Fruit fly (Drosophila melanogaster): ENCODE results near the gene colt.

The colt gene

DNA sequence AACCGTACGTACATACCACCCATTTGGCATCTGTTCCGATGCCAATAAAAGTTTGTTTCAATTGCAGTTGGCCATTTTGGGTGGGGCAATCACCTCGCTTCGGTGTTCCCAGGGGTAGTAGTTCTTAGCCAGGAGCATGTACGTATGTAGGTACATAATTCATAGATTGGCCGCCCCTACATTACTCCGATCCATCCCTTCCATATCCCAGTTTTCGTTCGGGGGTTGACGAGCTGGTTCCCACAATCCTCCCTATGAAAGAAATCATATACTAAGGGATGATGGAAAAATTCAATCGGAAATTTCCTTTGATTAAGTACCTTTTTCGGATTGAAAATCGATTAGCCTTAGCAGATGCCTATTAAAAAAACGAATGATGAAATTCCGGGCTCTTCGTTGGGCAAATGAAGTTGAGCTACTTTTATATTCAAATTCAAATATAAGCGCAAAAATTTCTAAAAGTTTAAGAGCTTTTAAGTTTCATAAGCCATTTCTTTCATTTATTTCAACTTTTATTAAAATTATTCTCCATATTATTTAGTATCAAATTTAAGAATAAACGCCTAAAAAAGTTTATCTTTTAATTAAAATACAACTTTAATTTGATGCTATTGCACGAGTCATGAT, 11.8 kb downstream of the colt start (continued):
- no peak for TF ChIP-seq CG11560 (tag; IDR thresholded peaks at IDR 0.05)
- no peak for TF ChIP-seq H2.0 (GFP tag; IDR thresholded peaks at IDR 0.05)
- no peak for TF ChIP-seq ab (GFP tag; optimal IDR thresholded peaks at IDR 0.05)
- peak; percentile 86 for TF ChIP-seq Ets65A (GFP tag)
- TF ChIP-seq Xbp1 (GFP tag; optimal IDR thresholded peaks at IDR 0.05), result no peak
- no peak for TF ChIP-seq gt (GFP tag; IDR thresholded peaks at IDR 0.05)
- TF ChIP-seq tll (GFP tag; optimal IDR thresholded peaks at IDR 0.05), result no peak
- no peak for TF ChIP-seq zen (tag; optimal IDR thresholded peaks at IDR 0.05)
- TF ChIP-seq CG8359 (GFP tag; optimal IDR thresholded peaks at IDR 0.05; ENCODE audit: borderline replicate concordance), result no peak
- no peak for TF ChIP-seq CG10267 (tag; optimal IDR thresholded peaks at IDR 0.05)
- no peak for TF ChIP-seq Neu2 (GFP tag; optimal IDR thresholded peaks at IDR 0.05; ENCODE audit: borderline replicate concordance)
- TF ChIP-seq slou (GFP tag; optimal IDR thresholded peaks at IDR 0.05), result no peak
- no peak for TF ChIP-seq wek (GFP tag; optimal IDR thresholded peaks at IDR 0.05)
- peak; percentile 57 for TF ChIP-seq Dp (GFP tag; optimal IDR thresholded peaks at IDR 0.05)
- peak; percentile 70 for TF ChIP-seq CG13894 (tag; optimal IDR thresholded peaks at IDR 0.05)
- TF ChIP-seq CG8924 (tag; optimal IDR thresholded peaks at IDR 0.05), result no peak
- no peak for TF ChIP-seq NC2β (GFP tag; optimal IDR thresholded peaks at IDR 0.05)
- no peak for TF ChIP-seq Ada2b (GFP tag; IDR thresholded peaks at IDR 0.05)
- no peak for TF ChIP-seq CG17359 (tag; optimal IDR thresholded peaks at IDR 0.05)
- no peak for TF ChIP-seq Kr (GFP tag; optimal IDR thresholded peaks at IDR 0.05)
- no peak for TF ChIP-seq CG8281 (tag; optimal IDR thresholded peaks at IDR 0.05)
- peak; percentile 8 for TF ChIP-seq nerfin-1 (tag; optimal IDR thresholded peaks at IDR 0.05)
- no peak for TF ChIP-seq CG14860 (GFP tag; IDR thresholded peaks at IDR 0.05; ENCODE audit: partially characterized antibody)
- no peak for TF ChIP-seq CG8944 (GFP tag; optimal IDR thresholded peaks at IDR 0.05)
- TF ChIP-seq CG16815 (GFP tag; optimal IDR thresholded peaks at IDR 0.05), result no peak
- TF ChIP-seq H15 (GFP tag; IDR thresholded peaks at IDR 0.05), result no peak
- no peak for TF ChIP-seq CG16813 (GFP tag; IDR thresholded peaks at IDR 0.05; ENCODE audit: partially characterized antibody)
- TF ChIP-seq CG32767 (GFP tag; IDR thresholded peaks at IDR 0.05), result no peak
- TF ChIP-seq Doc2 (GFP tag; IDR thresholded peaks at IDR 0.05), result no peak
- TF ChIP-seq CG43689 (GFP tag; IDR thresholded peaks at IDR 0.05), result no peak
- TF ChIP-seq CG30403 (GFP tag; optimal IDR thresholded peaks at IDR 0.05), result no peak
- TF ChIP-seq PHDP (tag; optimal IDR thresholded peaks at IDR 0.05), result no peak
- TF ChIP-seq MTF-1 (GFP tag; optimal IDR thresholded peaks at IDR 0.05; ENCODE audit: borderline replicate concordance), result no peak
- TF ChIP-seq Atf3 (GFP tag; optimal IDR thresholded peaks at IDR 0.05), result no peak
- TF ChIP-seq gsb-n (tag; optimal IDR thresholded peaks at IDR 0.05), result no peak
- no peak for TF ChIP-seq Spps (tag; optimal IDR thresholded peaks at IDR 0.05)
- TF ChIP-seq CG12659 (GFP tag; optimal IDR thresholded peaks at IDR 0.05), result no peak
- TF ChIP-seq CG17568 (GFP tag; optimal IDR thresholded peaks at IDR 0.05), result no peak
- TF ChIP-seq tup (GFP tag; optimal IDR thresholded peaks at IDR 0.05), result no peak
- no peak for TF ChIP-seq CG7745 (tag; optimal IDR thresholded peaks at IDR 0.05)
- TF ChIP-seq ERR (GFP tag; optimal IDR thresholded peaks at IDR 0.05), result no peak
- peak; percentile 27 for TF ChIP-seq abd-A (tag; optimal IDR thresholded peaks at IDR 0.05)
- TF ChIP-seq slbo (GFP tag; IDR thresholded peaks at IDR 0.05), result no peak
- 0 out of 3 replicates have a peak, but pooled peaks have one; percentile 9 for TF ChIP-seq CG2199 (GFP tag; IDR thresholded peaks at IDR 0.05)
